Fruit fly (Drosophila melanogaster) whole organism: ENCODE data around the gene CG10431.

ENCODE experiments used
- CG8478 ChIP-seq: fragments of >200 bp; optimal IDR thresholded peaks from 2 replicates; lab custom pipeline; 2018; ENCODE audit warnings: inconsistent platforms
- psq ChIP-seq: fragments of >200 bp; optimal IDR thresholded peaks from 2 replicates; lab custom pipeline; 2017
- usp ChIP-seq: fragments of >200 bp; optimal IDR thresholded peaks from 2 replicates; lab custom pipeline; 2017; ENCODE audit warnings: missing biosample characterization, missing genetic modification characterization, mixed read lengths

DNA sequence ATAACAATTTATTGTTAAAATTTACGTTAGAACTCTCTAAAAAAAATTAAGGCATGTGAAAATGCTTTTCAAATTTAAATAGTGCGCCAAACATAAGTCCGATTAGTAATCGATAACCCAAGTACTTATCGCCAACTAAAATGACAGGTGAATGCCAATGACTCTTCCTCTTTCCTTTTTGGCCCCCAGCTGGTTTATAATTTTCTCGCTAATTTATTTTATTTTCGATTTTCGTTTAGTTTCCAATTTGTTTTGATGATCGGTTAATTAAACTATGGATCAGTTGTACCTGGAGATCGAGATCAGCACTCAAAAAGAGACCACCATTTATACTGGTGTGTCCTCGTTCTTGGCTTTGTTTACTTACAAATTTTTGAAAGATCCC, 25.8 kb upstream of the CG10431 start, which contains the start of gene CG10428:
- TF ChIP-seq usp (GFP tag; lab: Kevin White, UChicago) (no peak), CG8478 (lab: Kevin White, UChicago) (no peak), psq (lab: Kevin White, UChicago) (no peak)
